Fruit fly (Drosophila melanogaster) whole organism, wandering third instar larva: ENCODE data around the gene MED6.

Experiments used
- Abd-B ChIP-seq: fragments of >200 bp; optimal IDR thresholded peaks from 2 replicates; lab custom pipeline; 2017; ENCODE audit warnings: missing biosample characterization, missing genetic modification characterization
- CG32264 ChIP-seq: fragments of 200-800 bp; sonication (Bioruptor generic); optimal IDR thresholded peaks from 2 replicates; lab custom pipeline; 2016; ENCODE audit warnings: missing biosample characterization, missing genetic modification characterization
- CG9705 ChIP-seq: fragments of 200-800 bp; sonication (Bioruptor generic); optimal IDR thresholded peaks from 2 replicates; lab custom pipeline; 2018; ENCODE audit warnings: missing biosample characterization, mild to moderate bottlenecking, missing genetic modification characterization
- CrebA ChIP-seq: fragments of 200-800 bp; sonication (Bioruptor generic); optimal IDR thresholded peaks from 2 replicates; lab custom pipeline; 2016; ENCODE audit warnings: missing biosample characterization, mild to moderate bottlenecking, missing genetic modification characterization, borderline replicate concordance
- Dfd ChIP-seq: fragments of >200 bp; optimal IDR thresholded peaks from 2 replicates; lab custom pipeline; 2017; ENCODE audit warnings: missing biosample characterization, missing genetic modification characterization
- Dif ChIP-seq: fragments of 200-275, 200-300 bp; sonication (Bioruptor generic); optimal IDR thresholded peaks from 2 replicates; lab custom pipeline; 2018; ENCODE audit warnings: missing biosample characterization, missing genetic modification characterization; ENCODE audit not compliant: partially characterized antibody
- GATAd ChIP-seq: sonication (Bioruptor generic); optimal IDR thresholded peaks from 2 replicates; lab custom pipeline; 2016; ENCODE audit warnings: missing biosample characterization, missing genetic modification characterization
- HLH106 ChIP-seq: fragments of 200-800 bp; optimal IDR thresholded peaks from 3 replicates; lab custom pipeline; 2019; ENCODE audit warnings: missing biosample characterization, mild to moderate bottlenecking, missing genetic modification characterization, moderate library complexity
- Hnf4 ChIP-seq: fragments of 200-800 bp; sonication (Bioruptor generic); optimal IDR thresholded peaks from 2 replicates; lab custom pipeline; 2016; ENCODE audit warnings: missing biosample characterization, mild to moderate bottlenecking, missing genetic modification characterization
- Hr78 ChIP-seq: fragments of >200 bp; optimal IDR thresholded peaks from 2 replicates; lab custom pipeline; 2017; ENCODE audit warnings: missing biosample characterization, missing genetic modification characterization
- Hr83 ChIP-seq: fragments of 200-300 bp; sonication (Bioruptor generic); optimal IDR thresholded peaks from 2 replicates; lab custom pipeline; 2016; ENCODE audit warnings: missing biosample characterization, mild to moderate bottlenecking, missing genetic modification characterization, moderate library complexity; ENCODE audit not compliant: poor library complexity, severe bottlenecking
- Jra ChIP-seq: sonication (Bioruptor generic); optimal IDR thresholded peaks from 2 replicates; lab custom pipeline; 2016; ENCODE audit warnings: missing biosample characterization, missing genetic modification characterization
- Mio ChIP-seq: sonication (Bioruptor generic); optimal IDR thresholded peaks from 2 replicates; lab custom pipeline; 2016; ENCODE audit warnings: missing biosample characterization, missing genetic modification characterization
- Myc ChIP-seq: fragments of >200 bp; optimal IDR thresholded peaks from 2 replicates; lab custom pipeline; 2017
- N ChIP-seq: fragments of >200 bp; optimal IDR thresholded peaks from 2 replicates; lab custom pipeline; 2018; ENCODE audit warnings: missing biosample characterization, missing external identifiers, missing genetic modification characterization
- OdsH ChIP-seq: fragments of 200-800 bp; sonication (Bioruptor generic); optimal IDR thresholded peaks from 2 replicates; lab custom pipeline; 2016; ENCODE audit warnings: missing biosample characterization, mild to moderate bottlenecking, missing genetic modification characterization
- Rel ChIP-seq, 2 experiments: fragments of 200-800 bp; sonication (Bioruptor generic) in 1 of 2; optimal IDR thresholded peaks; 2 replicates in 1 of 2; 3 replicates in 1 of 2; lab custom pipeline; 2016 to 2019; ENCODE audit warnings: mild to moderate bottlenecking in 2 of 2, missing biosample characterization in 2 of 2, missing genetic modification characterization in 2 of 2, moderate library complexity in 1 of 2
- Sp1 ChIP-seq: fragments of 200-800 bp; sonication (Bioruptor generic); optimal IDR thresholded peaks from 3 replicates; lab custom pipeline; 2019; ENCODE audit warnings: missing biosample characterization, mild to moderate bottlenecking, missing genetic modification characterization, moderate library complexity
- Vsx2 ChIP-seq: fragments of 200-300, 225-300 bp; sonication (Bioruptor generic); optimal IDR thresholded peaks from 2 replicates; lab custom pipeline; 2018; ENCODE audit warnings: missing biosample characterization, missing genetic modification characterization; ENCODE audit not compliant: partially characterized antibody
- br ChIP-seq: fragments of 200-800 bp; sonication (Bioruptor generic); optimal IDR thresholded peaks from 2 replicates; lab custom pipeline; 2016; ENCODE audit warnings: missing biosample characterization, missing genetic modification characterization
- brk ChIP-seq: fragments of 200-800 bp; sonication (Bioruptor generic); optimal IDR thresholded peaks from 2 replicates; lab custom pipeline; 2016; ENCODE audit warnings: missing biosample characterization, mild to moderate bottlenecking, missing genetic modification characterization
- dl ChIP-seq, 2 experiments: fragments of 175-275, 200-275 bp in 1 of 2; fragments of 200-275 bp in 1 of 2; sonication (Bioruptor generic); optimal IDR thresholded peaks; lab custom pipeline; 2018; ENCODE audit warnings: mild to moderate bottlenecking in 2 of 2, missing biosample characterization in 2 of 2, missing genetic modification characterization in 2 of 2, moderate library complexity in 2 of 2; ENCODE audit not compliant: partially characterized antibody in 2 of 2, insufficient read depth in 1 of 2
- dmrt93B ChIP-seq: fragments of 200-800 bp; sonication (Bioruptor generic); optimal IDR thresholded peaks from 2 replicates; lab custom pipeline; 2018; ENCODE audit warnings: missing biosample characterization, mild to moderate bottlenecking, missing genetic modification characterization
- dsf ChIP-seq: sonication (Bioruptor generic); optimal IDR thresholded peaks from 2 replicates; lab custom pipeline; 2016; ENCODE audit warnings: missing biosample characterization, missing genetic modification characterization, borderline replicate concordance
- ey ChIP-seq: fragments of 200-800 bp; sonication (Bioruptor generic); optimal IDR thresholded peaks from 2 replicates; lab custom pipeline; 2016; ENCODE audit warnings: missing biosample characterization, missing genetic modification characterization
- foxo ChIP-seq, 2 experiments: fragments of 200-800 bp; sonication (Bioruptor generic); optimal IDR thresholded peaks; 2 replicates in 1 of 2; 3 replicates in 1 of 2; lab custom pipeline; 2016 to 2017; ENCODE audit warnings: missing biosample characterization in 2 of 2, missing genetic modification characterization in 2 of 2
- fru ChIP-seq: fragments of 200-800 bp; sonication (Bioruptor generic); optimal IDR thresholded peaks from 3 replicates; lab custom pipeline; 2016; ENCODE audit warnings: missing biosample characterization, mild to moderate bottlenecking, missing genetic modification characterization
- h ChIP-seq: fragments of 200-800 bp; sonication (Bioruptor generic); optimal IDR thresholded peaks from 3 replicates; lab custom pipeline; 2016; ENCODE audit warnings: missing biosample characterization, mild to moderate bottlenecking, missing genetic modification characterization
- jim ChIP-seq: fragments of 175-275, 200-325 bp; sonication (Bioruptor generic); optimal IDR thresholded peaks from 2 replicates; lab custom pipeline; 2016; ENCODE audit warnings: missing biosample characterization, mild to moderate bottlenecking, missing genetic modification characterization
- lola ChIP-seq: fragments of >200 bp; optimal IDR thresholded peaks from 2 replicates; lab custom pipeline; 2017; ENCODE audit warnings: missing biosample characterization, missing genetic modification characterization
- pan ChIP-seq: fragments of >200 bp; optimal IDR thresholded peaks from 2 replicates; lab custom pipeline; 2017
- psq ChIP-seq: fragments of 200-800 bp; sonication (Bioruptor generic); optimal IDR thresholded peaks from 3 replicates; lab custom pipeline; 2017; ENCODE audit warnings: missing biosample characterization, mild to moderate bottlenecking, missing genetic modification characterization, moderate library complexity
- rgr ChIP-seq: fragments of 200-800 bp; sonication (Bioruptor generic); optimal IDR thresholded peaks from 3 replicates; lab custom pipeline; 2016; ENCODE audit warnings: missing biosample characterization, mild to moderate bottlenecking, missing genetic modification characterization
- sage ChIP-seq: fragments of 200-800 bp; sonication (Bioruptor generic); optimal IDR thresholded peaks from 2 replicates; lab custom pipeline; 2016; ENCODE audit warnings: missing biosample characterization, mild to moderate bottlenecking, missing genetic modification characterization
- sv ChIP-seq: fragments of 200-800 bp; sonication (Bioruptor generic); optimal IDR thresholded peaks from 3 replicates; lab custom pipeline; 2016; ENCODE audit warnings: missing biosample characterization, missing genetic modification characterization
- tai ChIP-seq: sonication (Bioruptor generic); optimal IDR thresholded peaks from 2 replicates; lab custom pipeline; 2016; ENCODE audit warnings: missing biosample characterization, missing genetic modification characterization
- usp ChIP-seq: fragments of >200 bp; optimal IDR thresholded peaks from 2 replicates; lab custom pipeline; 2017; ENCODE audit warnings: missing biosample characterization, missing genetic modification characterization
- woc ChIP-seq: sonication (Bioruptor generic); optimal IDR thresholded peaks from 2 replicates; lab custom pipeline; 2016; ENCODE audit warnings: missing biosample characterization, mild to moderate bottlenecking, missing genetic modification characterization

The MED6 gene

DNA sequence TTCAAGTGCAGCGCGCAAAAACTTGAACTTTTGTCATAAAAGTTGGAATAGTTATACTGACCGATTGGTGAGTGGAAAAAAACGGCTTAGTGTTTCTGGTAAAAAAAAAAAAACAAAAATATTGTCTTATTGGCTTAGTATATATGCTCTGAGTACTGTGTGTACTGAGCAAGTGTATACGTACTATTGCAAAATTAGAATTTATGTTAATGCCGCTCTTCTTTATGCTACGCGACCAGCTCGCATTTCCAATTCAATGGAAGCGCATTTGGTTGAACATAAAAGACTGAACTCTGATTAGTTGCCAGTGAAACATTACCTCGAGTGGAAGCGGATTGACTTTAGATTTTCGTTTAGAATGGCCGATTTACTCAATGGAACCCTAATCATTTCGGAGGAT lies 43.7 kb upstream of the MED6 start, which contains the start of gene CG8534:
CG8534 (plus strand) TSS at position 301 of the 400 bp plus-strand sequence.
- TF ChIP-seq sv (GFP tag; lab: Kevin White, UChicago) (no peak), pan (lab: Kevin White, UChicago) (no peak), fru (no peak), dmrt93B (no peak), CG32264 (GFP tag; lab: Kevin White, UChicago) (no peak), brk (no peak), jim (GFP tag; lab: Kevin White, UChicago) (no peak), Abd-B (no peak), Dif (no peak), dsf (GFP tag; lab: Kevin White, UChicago) (no peak), Sp1 (GFP tag; lab: Kevin White, UChicago) (no peak), ey (GFP tag; lab: Kevin White, UChicago) (no peak), CG9705 (GFP tag; lab: Kevin White, UChicago) (no peak)

DNA sequence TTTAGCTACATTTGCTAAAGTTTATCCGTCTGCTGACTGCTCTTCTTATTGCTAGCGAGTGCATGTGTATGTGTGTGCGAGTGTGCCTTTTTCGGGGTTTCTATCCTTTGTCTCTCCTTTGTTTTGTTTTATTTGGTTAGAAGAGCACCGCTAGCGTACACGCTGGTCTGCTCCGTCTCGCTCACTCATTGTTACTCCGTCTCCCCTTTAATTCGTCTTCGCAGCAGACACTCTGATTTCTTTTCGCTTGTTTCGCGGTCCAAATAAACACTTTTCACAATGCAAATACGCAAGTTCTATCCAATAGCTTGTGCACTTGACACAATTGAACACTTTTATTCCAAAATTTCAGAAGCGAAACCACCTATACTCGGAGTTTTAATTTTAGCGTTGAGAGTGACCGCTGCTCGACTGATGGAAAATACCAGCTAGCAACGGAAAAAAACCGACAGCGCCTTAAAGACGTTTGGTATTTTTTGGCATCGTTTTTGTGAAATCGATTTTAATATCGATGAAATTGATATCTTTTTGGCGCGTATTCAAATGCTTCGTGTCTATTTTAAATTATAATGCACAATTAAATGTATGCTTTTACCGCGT lies 40.3 kb upstream of the MED6 start, which contains the start of gene FBXO11:
FBXO11 (minus strand) TSS at position 423 of the 600 bp plus-strand sequence.
- peak; percentile 78 for TF ChIP-seq Sp1 (GFP tag; lab: Kevin White, UChicago)
- no peak for TF ChIP-seq Abd-B
- TF ChIP-seq OdsH = peak; percentile 12
- TF ChIP-seq CG32264 (GFP tag; lab: Kevin White, UChicago) = no peak
- TF ChIP-seq CG9705 (GFP tag; lab: Kevin White, UChicago) = peak; percentile 24
- peak; percentile 100 for TF ChIP-seq psq (GFP tag; lab: Kevin White, UChicago)
- TF ChIP-seq dsf (GFP tag; lab: Kevin White, UChicago) = no peak
- peak; percentile 6 for TF ChIP-seq sage (GFP tag; lab: Kevin White, UChicago)
- TF ChIP-seq h (GFP tag; lab: Kevin White, UChicago) = no peak
- TF ChIP-seq Hnf4 (GFP tag; lab: Kevin White, UChicago) = no peak
- TF ChIP-seq dl (GFP tag; optimal IDR thresholded peaks at IDR 0.05; lab: Kevin White, UChicago; ENCODE audit: insufficient read depth in 1 of 2, partially characterized antibody in 2 of 2) = no peak
- no peak for TF ChIP-seq Rel (GFP tag; optimal IDR thresholded peaks at IDR 0.05; lab: Kevin White, UChicago)
- TF ChIP-seq Rel (tag; optimal IDR thresholded peaks at IDR 0.05; lab: Kevin White, UChicago) = peak; percentile 95
- peak; percentile 46 for TF ChIP-seq rgr (GFP tag; lab: Kevin White, UChicago)
- peak; percentile 10 for TF ChIP-seq HLH106 (tag; lab: Kevin White, UChicago)
- peak; percentile 98 for TF ChIP-seq jim (GFP tag; lab: Kevin White, UChicago)
- TF ChIP-seq, all 38 proteins: peak for 9

DNA sequence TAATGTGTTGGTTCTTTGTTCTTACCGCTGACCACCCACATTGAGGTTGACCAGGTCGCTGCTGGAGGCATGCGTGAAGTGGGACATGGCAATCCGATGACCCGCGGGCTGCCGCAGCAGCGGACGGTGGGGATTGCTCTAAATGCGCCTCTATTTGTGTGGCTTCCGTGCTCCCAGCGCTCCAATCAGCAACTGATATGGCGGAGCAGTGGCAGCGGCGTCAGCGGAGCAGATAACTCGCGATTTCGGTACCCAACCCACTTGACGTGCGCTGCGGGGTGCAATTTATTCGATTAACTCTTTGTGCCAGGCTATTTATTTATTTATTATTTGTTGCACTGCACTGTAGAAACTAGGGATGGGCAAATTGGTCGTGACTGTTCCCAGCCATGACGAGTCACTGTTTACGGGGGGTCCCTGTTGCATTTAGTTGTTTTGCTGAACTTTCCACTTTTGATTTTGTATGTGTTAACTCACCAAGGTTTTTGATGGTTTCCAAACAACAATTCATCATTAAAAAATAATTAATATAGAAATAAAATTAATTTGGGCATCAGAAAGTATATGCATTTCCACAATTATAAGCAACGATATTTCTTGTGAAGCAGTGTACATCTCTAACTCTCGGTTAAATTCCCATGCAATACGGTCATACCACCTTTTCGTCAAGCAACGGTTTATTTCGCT lies 32.0 kb upstream of the MED6 start, which contains the start of the genes CG9467 and CG8526:
CG9467 (minus strand) TSS at position 383 of the 687 bp plus-strand sequence.
CG8526 (plus strand) TSS at position 637 of the 687 bp plus-strand sequence.
- TF ChIP-seq CrebA (GFP tag; lab: Kevin White, UChicago) (no peak), Dfd (GFP tag; lab: Kevin White, UChicago) (no peak), Myc (lab: Kevin White, UChicago) (peak; percentile 55), dsf (GFP tag; lab: Kevin White, UChicago) (no peak), Hr78 (GFP tag; lab: Kevin White, UChicago) (no peak), usp (GFP tag; lab: Kevin White, UChicago) (no peak), foxo (GFP tag; optimal IDR thresholded peaks at IDR 0.05; lab: Kevin White, UChicago) (peak in 1 of 2 experiments; percentile 79), rgr (GFP tag; lab: Kevin White, UChicago) (peak; percentile 74), psq (GFP tag; lab: Kevin White, UChicago) (peak; percentile 38), Hr83 (no peak), OdsH (peak; percentile 54), Vsx2 (GFP tag; lab: Kevin White, UChicago) (no peak), Jra (GFP tag; lab: Kevin White, UChicago) (peak; percentile 24), dl (GFP tag; optimal IDR thresholded peaks at IDR 0.05; lab: Kevin White, UChicago; ENCODE audit: insufficient read depth in 1 of 2, partially characterized antibody in 2 of 2) (no peak), h (GFP tag; lab: Kevin White, UChicago) (peak; percentile 69), Hnf4 (GFP tag; lab: Kevin White, UChicago) (no peak), CG32264 (GFP tag; lab: Kevin White, UChicago) (no peak), pan (lab: Kevin White, UChicago) (no peak), Mio (GFP tag; lab: Kevin White, UChicago) (no peak), dmrt93B (no peak), fru (peak; percentile 55), Rel (GFP tag; optimal IDR thresholded peaks at IDR 0.05; lab: Kevin White, UChicago) (no peak), Rel (tag; optimal IDR thresholded peaks at IDR 0.05; lab: Kevin White, UChicago) (peak; percentile 64), sage (GFP tag; lab: Kevin White, UChicago) (no peak), br (GFP tag; lab: Kevin White, UChicago) (no peak), Dif (no peak), Abd-B (no peak), HLH106 (tag; lab: Kevin White, UChicago) (peak; percentile 82), N (GFP tag; lab: Kevin White, UChicago) (no peak), tai (GFP tag; lab: Kevin White, UChicago) (no peak), sv (GFP tag; lab: Kevin White, UChicago) (peak; percentile 56), GATAd (GFP tag; lab: Kevin White, UChicago) (no peak), Sp1 (GFP tag; lab: Kevin White, UChicago) (peak; percentile 59), ey (GFP tag; lab: Kevin White, UChicago) (peak; percentile 57), brk (no peak), jim (GFP tag; lab: Kevin White, UChicago) (no peak), lola (no peak), woc (peak; percentile 82), CG9705 (GFP tag; lab: Kevin White, UChicago) (peak; percentile 60)
- TF ChIP-seq, all 38 proteins: peak for 15
